Fruit fly (Drosophila melanogaster) whole organism, embryonic: Measurements from ENCODE around the gene Eig71Eg.

Experiments
- Ada2b ChIP-seq: fragments of 200-800 bp; sonication (Bioruptor generic); IDR thresholded peaks from 2 replicates; pipeline ENCODE4 v1.3.6; 2022; ENCODE audit warnings: missing biosample characterization, missing genetic modification characterization
- Asciz ChIP-seq: fragments of 200-800 bp; sonication (Bioruptor generic); optimal IDR thresholded peaks from 2 replicates; lab custom pipeline; 2017; ENCODE audit warnings: missing biosample characterization, mild to moderate bottlenecking, missing genetic modification characterization, missing genetic modification reagents
- B-H2 ChIP-seq: fragments of 200-800 bp; sonication (Bioruptor generic); optimal IDR thresholded peaks from 2 replicates; lab custom pipeline; 2018; ENCODE audit warnings: missing biosample characterization, mild to moderate bottlenecking, missing genetic modification characterization
- CG10366 ChIP-seq: fragments of 200-800 bp; sonication (Bioruptor generic); IDR thresholded peaks from 2 replicates; pipeline ENCODE4 v1.3.6; 2022; ENCODE audit warnings: missing biosample characterization, missing genetic modification characterization
- CG1233 ChIP-seq: fragments of 200-800 bp; sonication (Bioruptor generic); optimal IDR thresholded peaks from 4 replicates; lab custom pipeline; 2018; ENCODE audit warnings: missing biosample characterization, mild to moderate bottlenecking, missing genetic modification characterization
- CG15011 ChIP-seq: fragments of 200-800 bp; sonication (Bioruptor generic); optimal IDR thresholded peaks from 3 replicates; lab custom pipeline; 2018; ENCODE audit warnings: missing biosample characterization, mild to moderate bottlenecking, missing genetic modification characterization
- CG17186 ChIP-seq: fragments of 200-800 bp; sonication (Bioruptor generic); optimal IDR thresholded peaks from 3 replicates; lab custom pipeline; 2017; ENCODE audit warnings: missing biosample characterization, missing genetic modification reagents, missing genetic modification characterization
- CG17359 ChIP-seq: fragments of 200-800 bp; sonication (Bioruptor generic); optimal IDR thresholded peaks from 3 replicates; lab custom pipeline; 2018; ENCODE audit warnings: missing biosample characterization, mild to moderate bottlenecking, missing genetic modification characterization, moderate library complexity
- CG18599 ChIP-seq: fragments of 200-800 bp; sonication (Bioruptor generic); optimal IDR thresholded peaks from 3 replicates; lab custom pipeline; 2017; ENCODE audit warnings: missing biosample characterization, missing genetic modification characterization, mild to moderate bottlenecking, moderate library complexity, missing genetic modification reagents
- CG2129 ChIP-seq: fragments of 200-800 bp; sonication (Bioruptor generic); IDR thresholded peaks from 2 replicates; pipeline ENCODE4 v1.3.6; 2022; ENCODE audit warnings: missing biosample characterization, missing genetic modification characterization; ENCODE audit not compliant: partially characterized antibody
- CG2889 ChIP-seq: fragments of 200-800 bp; sonication (Bioruptor generic); IDR thresholded peaks from 3 replicates; pipeline ENCODE4 v1.3.6; 2022; ENCODE audit warnings: missing biosample characterization, missing genetic modification characterization
- CG31224 ChIP-seq: fragments of 200-800 bp; sonication (Bioruptor generic); IDR thresholded peaks from 2 replicates; pipeline ENCODE4 v1.3.6; 2022; ENCODE audit warnings: missing biosample characterization, missing genetic modification characterization
- CG3163 ChIP-seq: fragments of 200-800 bp; sonication (Bioruptor generic); optimal IDR thresholded peaks from 3 replicates; lab custom pipeline; 2016; ENCODE audit warnings: missing biosample characterization, missing genetic modification characterization
- CG32532 ChIP-seq: fragments of 200-800 bp; sonication (Bioruptor generic); IDR thresholded peaks from 2 replicates; pipeline ENCODE4 v1.3.6; 2022; ENCODE audit warnings: missing biosample characterization, missing genetic modification characterization
- CG3281 ChIP-seq: fragments of 200-800 bp; sonication (Bioruptor generic); optimal IDR thresholded peaks from 3 replicates; lab custom pipeline; 2017; ENCODE audit warnings: missing biosample characterization, mild to moderate bottlenecking, missing genetic modification characterization
- CG4424 ChIP-seq: fragments of 200-800 bp; sonication (Bioruptor generic); optimal IDR thresholded peaks from 3 replicates; lab custom pipeline; 2016; ENCODE audit warnings: missing biosample characterization, missing genetic modification characterization
- CG5180 ChIP-seq: fragments of 200-800 bp; sonication (Bioruptor generic); optimal IDR thresholded peaks from 3 replicates; lab custom pipeline; 2017; ENCODE audit warnings: missing biosample characterization, missing genetic modification characterization, mild to moderate bottlenecking, moderate library complexity, missing genetic modification reagents
- CG5953 ChIP-seq: fragments of 200-800 bp; sonication (Bioruptor generic); IDR thresholded peaks from 2 replicates; pipeline ENCODE4 v1.3.6; 2022; ENCODE audit warnings: missing biosample characterization, missing genetic modification characterization
- CG6654 ChIP-seq: fragments of 200-800 bp; sonication (Bioruptor generic); optimal IDR thresholded peaks from 2 replicates; lab custom pipeline; 2017; ENCODE audit warnings: missing biosample characterization, mild to moderate bottlenecking, missing genetic modification characterization
- CG6765 ChIP-seq: fragments of 200-800 bp; sonication (Bioruptor generic); optimal IDR thresholded peaks from 3 replicates; lab custom pipeline; 2017; ENCODE audit warnings: missing biosample characterization, mild to moderate bottlenecking, missing genetic modification characterization
- CG7271 ChIP-seq: fragments of 200-800 bp; sonication (Bioruptor generic); optimal IDR thresholded peaks from 2 replicates; lab custom pipeline; 2018; ENCODE audit warnings: missing biosample characterization, mild to moderate bottlenecking, missing genetic modification characterization, moderate library complexity
- CG9727 ChIP-seq: fragments of 200-800 bp; sonication (Bioruptor generic); optimal IDR thresholded peaks from 3 replicates; lab custom pipeline; 2017; ENCODE audit warnings: missing biosample characterization, mild to moderate bottlenecking, missing genetic modification characterization
- D19A ChIP-seq: fragments of 200-800 bp; optimal IDR thresholded peaks from 3 replicates; lab custom pipeline; 2019; ENCODE audit warnings: missing biosample characterization, mild to moderate bottlenecking, missing genetic modification characterization, moderate library complexity
- Doc3 ChIP-seq: fragments of 200-800 bp; sonication (Bioruptor generic); IDR thresholded peaks from 3 replicates; pipeline ENCODE4 v1.3.6; 2022; ENCODE audit warnings: missing biosample characterization, missing genetic modification characterization; ENCODE audit not compliant: partially characterized antibody
- E2f1 ChIP-seq: fragments of 200-800 bp; sonication (Bioruptor generic); IDR thresholded peaks from 2 replicates; pipeline ENCODE4 v1.3.6; 2022; ENCODE audit warnings: missing biosample characterization, missing genetic modification characterization
- Ets65A ChIP-seq: fragments of 200-800 bp; sonication (Bioruptor generic); peaks from one replicate; lab custom pipeline; 2016; ENCODE audit warnings: missing biosample characterization, missing genetic modification characterization
- HmgD ChIP-seq: fragments of 200-800 bp; sonication (Bioruptor generic); optimal IDR thresholded peaks from 3 replicates; lab custom pipeline; 2016; ENCODE audit warnings: missing biosample characterization, missing genetic modification characterization
- HmgZ ChIP-seq: fragments of 200-800 bp; sonication (Bioruptor generic); optimal IDR thresholded peaks from 2 replicates; lab custom pipeline; 2018; ENCODE audit warnings: missing biosample characterization, mild to moderate bottlenecking, missing genetic modification characterization
- Med ChIP-seq: fragments of 200-800 bp; sonication (Bioruptor generic); peaks from one replicate; lab custom pipeline; 2016; ENCODE audit warnings: missing biosample characterization, missing genetic modification characterization, mild to moderate bottlenecking, inconsistent platforms, moderate library complexity
- NFAT ChIP-seq: fragments of 200-800 bp; sonication (Bioruptor generic); IDR thresholded peaks from 2 replicates; pipeline ENCODE4 v1.3.6; 2022; ENCODE audit warnings: missing biosample characterization, missing genetic modification characterization
- NfI ChIP-seq: fragments of 200-800 bp; sonication (Bioruptor generic); optimal IDR thresholded peaks from 3 replicates; lab custom pipeline; 2018; ENCODE audit warnings: missing biosample characterization, mild to moderate bottlenecking, missing genetic modification characterization, moderate library complexity
- Poxn ChIP-seq: fragments of 200-800 bp; sonication (Bioruptor generic); IDR thresholded peaks from 2 replicates; pipeline ENCODE4 v1.3.6; 2022; ENCODE audit warnings: missing biosample characterization, missing genetic modification characterization
- Spps ChIP-seq: fragments of 200-800 bp; sonication (Bioruptor generic); optimal IDR thresholded peaks from 2 replicates; lab custom pipeline; 2018; ENCODE audit warnings: missing biosample characterization, mild to moderate bottlenecking, missing genetic modification characterization
- Sry-β ChIP-seq: fragments of 200-800 bp; sonication (Bioruptor generic); optimal IDR thresholded peaks from 2 replicates; lab custom pipeline; 2018; ENCODE audit warnings: missing biosample characterization, mild to moderate bottlenecking, missing genetic modification characterization, moderate library complexity
- Tbp ChIP-seq: fragments of >200 bp; optimal IDR thresholded peaks from 2 replicates; lab custom pipeline; 2018; ENCODE audit warnings: missing biosample characterization, missing genetic modification characterization
- YL-1 ChIP-seq: fragments of 200-800 bp; sonication (Bioruptor generic); optimal IDR thresholded peaks from 3 replicates; lab custom pipeline; 2017; ENCODE audit warnings: missing biosample characterization, mild to moderate bottlenecking, missing genetic modification characterization
- amos ChIP-seq: fragments of 200-800 bp; sonication (Bioruptor generic); IDR thresholded peaks from 2 replicates; pipeline ENCODE4 v1.3.6; 2022; ENCODE audit warnings: missing biosample characterization, missing genetic modification characterization; ENCODE audit not compliant: partially characterized antibody
- dmrt11E ChIP-seq: fragments of 200-800 bp; sonication (Bioruptor generic); optimal IDR thresholded peaks from 3 replicates; lab custom pipeline; 2018; ENCODE audit warnings: missing biosample characterization, mild to moderate bottlenecking, missing genetic modification characterization, moderate library complexity
- eyg ChIP-seq: fragments of 200-800 bp; sonication (Bioruptor generic); optimal IDR thresholded peaks from 3 replicates; lab custom pipeline; 2016; ENCODE audit warnings: missing biosample characterization, missing genetic modification characterization
- fd96Cb ChIP-seq: fragments of 200-800 bp; sonication (Bioruptor generic); optimal IDR thresholded peaks from 2 replicates; lab custom pipeline; 2018; ENCODE audit warnings: missing biosample characterization, mild to moderate bottlenecking, missing genetic modification characterization, moderate library complexity
- grau ChIP-seq: fragments of 200-800 bp; optimal IDR thresholded peaks from 3 replicates; lab custom pipeline; 2019; ENCODE audit warnings: missing biosample characterization, mild to moderate bottlenecking, missing genetic modification characterization, moderate library complexity
- ham ChIP-seq: fragments of 200-800 bp; sonication (Bioruptor generic); IDR thresholded peaks from 2 replicates; pipeline ENCODE4 v1.3.6; 2022; ENCODE audit warnings: missing biosample characterization, missing genetic modification characterization
- jing ChIP-seq: fragments of 200-800 bp; sonication (Bioruptor generic); optimal IDR thresholded peaks from 2 replicates; lab custom pipeline; 2018; ENCODE audit warnings: missing biosample characterization, mild to moderate bottlenecking, missing genetic modification characterization
- kni ChIP-seq: fragments of 200-800 bp; sonication (Bioruptor generic); optimal IDR thresholded peaks from 3 replicates; lab custom pipeline; 2017; ENCODE audit warnings: mild to moderate bottlenecking, missing biosample characterization, missing genetic modification reagents, missing genetic modification characterization
- pzg ChIP-seq: fragments of 200-800 bp; sonication (Bioruptor generic); optimal IDR thresholded peaks from 3 replicates; lab custom pipeline; 2018; ENCODE audit warnings: missing biosample characterization, mild to moderate bottlenecking, missing genetic modification characterization, moderate library complexity
- schlank ChIP-seq: fragments of 200-800 bp; sonication (Bioruptor generic); optimal IDR thresholded peaks from 2 replicates; lab custom pipeline; 2018; ENCODE audit warnings: missing biosample characterization, mild to moderate bottlenecking, missing genetic modification characterization
- scrt ChIP-seq: fragments of 200-800 bp; sonication (Bioruptor generic); optimal IDR thresholded peaks from 2 replicates; lab custom pipeline; 2018; ENCODE audit warnings: missing biosample characterization, mild to moderate bottlenecking, missing genetic modification characterization, moderate library complexity
- tna ChIP-seq: fragments of 200-800 bp; sonication (Bioruptor generic); IDR thresholded peaks from 2 replicates; pipeline ENCODE4 v1.3.6; 2022; ENCODE audit warnings: missing biosample characterization, missing genetic modification characterization; ENCODE audit not compliant: partially characterized antibody
- usp ChIP-seq: fragments of >200 bp; optimal IDR thresholded peaks from 2 replicates; lab custom pipeline; 2017; ENCODE audit warnings: missing biosample characterization, missing genetic modification characterization
- wek ChIP-seq: fragments of 200-800 bp; sonication (Bioruptor generic); optimal IDR thresholded peaks from 3 replicates; lab custom pipeline; 2018; ENCODE audit warnings: missing biosample characterization, mild to moderate bottlenecking, missing genetic modification characterization, moderate library complexity

Eig71Eg gene

DNA sequence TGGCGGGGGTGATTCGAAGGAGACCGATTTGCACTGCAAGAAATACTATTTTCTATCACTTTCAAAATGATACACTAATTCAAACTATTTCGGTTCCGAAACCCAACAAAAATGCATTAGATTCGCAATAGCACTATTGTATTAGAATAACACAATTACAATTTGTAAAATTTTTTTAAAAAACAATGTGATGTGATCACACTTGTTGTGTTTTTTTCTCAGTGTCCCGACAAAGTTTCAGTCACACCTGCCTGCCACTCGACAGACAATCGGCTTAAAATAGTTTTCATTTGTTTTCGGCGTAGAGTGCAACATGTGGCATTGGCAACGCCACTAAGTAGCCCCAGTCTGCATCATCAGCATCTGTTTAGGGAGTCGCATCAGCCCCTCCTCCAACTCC, 17.7 kb downstream of the Eig71Eg start (continued):
- TF ChIP-seq CG3281 (no peak), scrt (no peak), tna (no peak), NfI (GFP tag; lab: Kevin White, UChicago) (no peak), Spps (peak; percentile 86), CG18599 (GFP tag; lab: Kevin White, UChicago) (no peak), Ets65A (GFP tag; lab: Kevin White, UChicago) (peak; percentile 94), pzg (no peak), CG6765 (GFP tag; lab: Kevin White, UChicago) (no peak), jing (GFP tag; lab: Kevin White, UChicago) (peak; percentile 50), E2f1 (GFP tag; lab: Robert Waterston, UW) (0 out of 2 replicates have a peak, but pooled peaks have one; percentile 37), ham (no peak), CG17359 (peak; percentile 52), CG32532 (GFP tag; lab: Robert Waterston, UW) (no peak)

DNA sequence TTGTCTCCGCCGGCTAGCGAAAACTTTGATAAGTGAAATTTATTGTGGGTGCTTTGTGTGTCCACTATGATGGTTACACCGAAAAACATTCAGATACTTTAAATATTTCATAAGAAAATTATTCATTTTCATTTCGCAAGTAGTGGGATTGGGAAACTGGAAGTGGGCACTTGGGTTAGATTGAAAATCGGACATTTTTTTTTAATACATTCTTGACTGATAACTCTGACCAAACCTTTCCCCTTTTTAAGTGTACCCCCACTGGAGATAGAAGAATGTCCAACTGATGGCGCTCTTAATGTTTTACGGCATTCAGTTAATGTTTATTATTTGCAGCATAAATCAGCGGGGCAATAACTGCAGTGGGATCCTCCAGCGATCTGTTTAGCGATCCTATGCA, 20.2 kb downstream of the Eig71Eg start:
- TF ChIP-seq eyg (GFP tag; lab: Kevin White, UChicago) (no peak), CG5953 (GFP tag; lab: Robert Waterston, UW) (no peak), ham (no peak), Sry-β (GFP tag; lab: Kevin White, UChicago) (no peak), CG5180 (GFP tag; lab: Kevin White, UChicago) (no peak), CG17186 (GFP tag; lab: Kevin White, UChicago) (no peak), CG6765 (GFP tag; lab: Kevin White, UChicago) (no peak), NFAT (GFP tag; lab: Robert Waterston, UW) (no peak), D19A (tag; lab: Kevin White, UChicago) (no peak), kni (GFP tag; lab: Kevin White, UChicago) (no peak), Ada2b (GFP tag; lab: Robert Waterston, UW) (0 out of 2 replicates have a peak, but pooled peaks have one; percentile 14), CG1233 (no peak), CG9727 (GFP tag; lab: Kevin White, UChicago) (no peak), CG3163 (GFP tag; lab: Kevin White, UChicago) (no peak), Med (GFP tag; lab: Kevin White, UChicago) (peak; percentile 37), NfI (GFP tag; lab: Kevin White, UChicago) (no peak), B-H2 (GFP tag; lab: Kevin White, UChicago) (no peak), Asciz (no peak), grau (tag; lab: Kevin White, UChicago) (peak; percentile 18), E2f1 (GFP tag; lab: Robert Waterston, UW) (no peak), CG6654 (no peak), CG10366 (GFP tag; lab: Robert Waterston, UW) (no peak), YL-1 (GFP tag; lab: Kevin White, UChicago) (no peak), amos (GFP tag; lab: Robert Waterston, UW) (no peak), fd96Cb (tag; lab: Kevin White, UChicago) (no peak), CG31224 (GFP tag; lab: Robert Waterston, UW) (no peak), HmgD (GFP tag; lab: Kevin White, UChicago) (no peak), CG2889 (GFP tag; lab: Robert Waterston, UW) (no peak), CG17359 (peak; percentile 30), dmrt11E (tag; lab: Kevin White, UChicago) (no peak), CG2129 (GFP tag; lab: Robert Waterston, UW) (no peak), Tbp (GFP tag; lab: Kevin White, UChicago) (no peak), CG4424 (GFP tag; lab: Kevin White, UChicago) (no peak), HmgZ (tag; lab: Kevin White, UChicago) (no peak), Doc3 (GFP tag; lab: Robert Waterston, UW) (no peak), schlank (tag; lab: Kevin White, UChicago) (no peak), CG7271 (tag; lab: Kevin White, UChicago) (no peak), wek (GFP tag; lab: Kevin White, UChicago) (no peak), usp (GFP tag; lab: Kevin White, UChicago) (no peak), Poxn (no peak), CG15011 (GFP tag; lab: Kevin White, UChicago) (no peak)
